Fruit fly (Drosophila melanogaster) whole organism, embryonic: Measurements from ENCODE around the gene Syx5.
A peak's percentile ranks its signal among the peaks of the same experiment; 100 is the strongest.

Experiments
- Abd-B ChIP-seq: fragments of 200-800 bp; sonication (Bioruptor generic); optimal IDR thresholded peaks from 2 replicates; lab custom pipeline; 2018; ENCODE audit warnings: missing biosample characterization, mild to moderate bottlenecking, missing genetic modification characterization, moderate library complexity
- Adf1 ChIP-seq: fragments of 200-800 bp; sonication (Bioruptor generic); IDR thresholded peaks from 2 replicates; pipeline ENCODE4 v1.3.6; 2022; ENCODE audit warnings: missing biosample characterization, missing genetic modification characterization
- Atf-2 ChIP-seq: fragments of 200-800 bp; sonication (Bioruptor generic); optimal IDR thresholded peaks from 2 replicates; lab custom pipeline; 2016; ENCODE audit warnings: missing biosample characterization, missing genetic modification characterization
- CG12071 ChIP-seq: fragments of 200-800 bp; sonication (Bioruptor generic); optimal IDR thresholded peaks from 3 replicates; lab custom pipeline; 2018; ENCODE audit warnings: missing biosample characterization, mild to moderate bottlenecking, missing genetic modification characterization
- CG15011 ChIP-seq: fragments of 200-800 bp; sonication (Bioruptor generic); optimal IDR thresholded peaks from 3 replicates; lab custom pipeline; 2018; ENCODE audit warnings: missing biosample characterization, mild to moderate bottlenecking, missing genetic modification characterization
- CG15073 ChIP-seq: fragments of 200-800 bp; sonication (Bioruptor generic); optimal IDR thresholded peaks from 2 replicates; lab custom pipeline; 2016; ENCODE audit warnings: missing biosample characterization, missing genetic modification characterization
- CG1603 ChIP-seq: fragments of 200-800 bp; sonication (Bioruptor generic); optimal IDR thresholded peaks from 2 replicates; lab custom pipeline; 2019; ENCODE audit warnings: missing biosample characterization, mild to moderate bottlenecking, missing genetic modification characterization, moderate library complexity
- CG17359 ChIP-seq: fragments of 200-800 bp; sonication (Bioruptor generic); optimal IDR thresholded peaks from 3 replicates; lab custom pipeline; 2018; ENCODE audit warnings: missing biosample characterization, mild to moderate bottlenecking, missing genetic modification characterization, moderate library complexity
- CG18619 ChIP-seq: fragments of 200-800 bp; sonication (Bioruptor generic); optimal IDR thresholded peaks from 3 replicates; lab custom pipeline; 2017; ENCODE audit warnings: missing biosample characterization, mild to moderate bottlenecking, missing genetic modification characterization
- CG2875 ChIP-seq: fragments of 200-800 bp; sonication (Bioruptor generic); optimal IDR thresholded peaks from 2 replicates; lab custom pipeline; 2017; ENCODE audit warnings: missing biosample characterization, mild to moderate bottlenecking, missing genetic modification characterization, missing genetic modification reagents
- CG42726 ChIP-seq: fragments of 200-800 bp; sonication (Bioruptor generic); IDR thresholded peaks from 2 replicates; pipeline ENCODE4 v1.3.6; 2022; ENCODE audit warnings: missing biosample characterization, missing genetic modification characterization; ENCODE audit not compliant: partially characterized antibody
- CG6813 ChIP-seq: fragments of 200-800 bp; sonication (Bioruptor generic); optimal IDR thresholded peaks from 2 replicates; lab custom pipeline; 2017; ENCODE audit warnings: missing biosample characterization, missing genetic modification characterization, mild to moderate bottlenecking, moderate library complexity, missing genetic modification reagents
- CG7786 ChIP-seq: fragments of 200-800 bp; sonication (Bioruptor generic); optimal IDR thresholded peaks from 2 replicates; lab custom pipeline; 2016; ENCODE audit warnings: missing biosample characterization, missing genetic modification characterization
- CG8290 ChIP-seq, 3 experiments: fragments of 200-800 bp; sonication (Bioruptor generic); optimal IDR thresholded peaks; 2 replicates each; lab custom pipeline; 2016 to 2019; ENCODE audit warnings: missing biosample characterization in 3 of 3, missing genetic modification characterization in 3 of 3, mild to moderate bottlenecking in 2 of 3, moderate library complexity in 1 of 3
- E2f1 ChIP-seq: fragments of 200-800 bp; sonication (Bioruptor generic); IDR thresholded peaks from 2 replicates; pipeline ENCODE4 v1.3.6; 2022; ENCODE audit warnings: missing biosample characterization, missing genetic modification characterization
- E2f2 ChIP-seq: fragments of 200-800 bp; sonication (Bioruptor generic); IDR thresholded peaks from 2 replicates; pipeline ENCODE4 v1.3.6; 2022; ENCODE audit warnings: missing biosample characterization, missing genetic modification characterization
- Ets97D ChIP-seq: fragments of 200-800 bp; sonication (Bioruptor generic); optimal IDR thresholded peaks from 3 replicates; lab custom pipeline; 2016; ENCODE audit warnings: missing biosample characterization, missing genetic modification characterization
- Fer1 ChIP-seq: fragments of 200-800 bp; sonication (Bioruptor generic); optimal IDR thresholded peaks from 2 replicates; lab custom pipeline; 2017; ENCODE audit warnings: missing biosample characterization, mild to moderate bottlenecking, missing genetic modification characterization
- Fer3 ChIP-seq: fragments of 200-800 bp; sonication (Bioruptor generic); optimal IDR thresholded peaks from 2 replicates; lab custom pipeline; 2018; ENCODE audit warnings: missing biosample characterization, mild to moderate bottlenecking, missing genetic modification characterization, moderate library complexity
- HmgD ChIP-seq: fragments of 200-800 bp; sonication (Bioruptor generic); optimal IDR thresholded peaks from 3 replicates; lab custom pipeline; 2016; ENCODE audit warnings: missing biosample characterization, missing genetic modification characterization
- Hmx ChIP-seq: fragments of 200-800 bp; sonication (Bioruptor generic); optimal IDR thresholded peaks from 2 replicates; lab custom pipeline; 2016; ENCODE audit warnings: missing biosample characterization, missing genetic modification characterization
- Hr78 ChIP-seq, 2 experiments: fragments of 200-800 bp in 1 of 2; fragments of >200 bp in 1 of 2; sonication (Bioruptor generic) in 1 of 2; optimal IDR thresholded peaks; 2 replicates each; lab custom pipeline; 2017 to 2019; ENCODE audit warnings: missing biosample characterization in 2 of 2, missing genetic modification characterization in 2 of 2, mild to moderate bottlenecking in 1 of 2, moderate library complexity in 1 of 2
- Oaz ChIP-seq: fragments of 200-800 bp; sonication (Bioruptor generic); IDR thresholded peaks from 2 replicates; pipeline ENCODE4 v1.3.6; 2022; ENCODE audit warnings: missing biosample characterization, missing genetic modification characterization
- Sox100B ChIP-seq: fragments of 200-800 bp; sonication (Bioruptor generic); optimal IDR thresholded peaks from 3 replicates; lab custom pipeline; 2018; ENCODE audit warnings: missing biosample characterization, mild to moderate bottlenecking, missing genetic modification characterization
- Sry-β ChIP-seq: fragments of 200-800 bp; sonication (Bioruptor generic); optimal IDR thresholded peaks from 2 replicates; lab custom pipeline; 2018; ENCODE audit warnings: missing biosample characterization, mild to moderate bottlenecking, missing genetic modification characterization, moderate library complexity
- ac ChIP-seq: fragments of 200-800 bp; sonication (Bioruptor generic); optimal IDR thresholded peaks from 3 replicates; lab custom pipeline; 2017; ENCODE audit warnings: missing biosample characterization, mild to moderate bottlenecking, missing genetic modification characterization
- bowl ChIP-seq: fragments of 200-800 bp; sonication (Bioruptor generic); IDR thresholded peaks from 2 replicates; pipeline ENCODE4 v1.3.6; 2022; ENCODE audit warnings: missing biosample characterization, missing genetic modification characterization
- cad ChIP-seq: fragments of >200 bp; optimal IDR thresholded peaks from 2 replicates; lab custom pipeline; 2017; ENCODE audit warnings: missing biosample characterization, missing genetic modification characterization
- cas ChIP-seq: fragments of 200-800 bp; sonication (Bioruptor generic); IDR thresholded peaks from 2 replicates; pipeline ENCODE4 v1.3.6; 2022; ENCODE audit warnings: missing biosample characterization, missing genetic modification characterization
- danr ChIP-seq: fragments of 200-800 bp; sonication (Bioruptor generic); IDR thresholded peaks from 2 replicates; pipeline ENCODE4 v1.3.6; 2022; ENCODE audit warnings: missing biosample characterization, missing genetic modification characterization
- fru ChIP-seq: fragments of >200 bp; optimal IDR thresholded peaks from 2 replicates; lab custom pipeline; 2017
- gsb-n ChIP-seq: fragments of 200-800 bp; sonication (Bioruptor generic); optimal IDR thresholded peaks from 3 replicates; lab custom pipeline; 2018; ENCODE audit warnings: missing biosample characterization, mild to moderate bottlenecking, missing genetic modification characterization
- insv ChIP-seq, 2 experiments: fragments of 200-800 bp; sonication (Bioruptor generic); optimal IDR thresholded peaks; 3 replicates each; lab custom pipeline; 2016 to 2018; ENCODE audit warnings: missing biosample characterization in 2 of 2, missing genetic modification characterization in 2 of 2
- lola ChIP-seq, 3 experiments: fragments of >200 bp in 2 of 3; fragments of 200-800 bp in 1 of 3; sonication (Bioruptor generic) in 1 of 3; optimal IDR thresholded peaks; 2 replicates each; lab custom pipeline; 2017 to 2019; ENCODE audit warnings: missing biosample characterization in 3 of 3, missing genetic modification characterization in 3 of 3, mild to moderate bottlenecking in 1 of 3, moderate library complexity in 1 of 3
- luna ChIP-seq: fragments of 200-800 bp; sonication (Bioruptor generic); optimal IDR thresholded peaks from 2 replicates; lab custom pipeline; 2016; ENCODE audit warnings: missing biosample characterization, missing genetic modification characterization
- nerfin-1 ChIP-seq: fragments of 200-800 bp; sonication (Bioruptor generic); optimal IDR thresholded peaks from 3 replicates; lab custom pipeline; 2019; ENCODE audit warnings: missing biosample characterization, mild to moderate bottlenecking, missing genetic modification characterization, moderate library complexity
- nom ChIP-seq: fragments of 200-800 bp; sonication (Bioruptor generic); optimal IDR thresholded peaks from 2 replicates; lab custom pipeline; 2017; ENCODE audit warnings: missing biosample characterization, missing genetic modification characterization, mild to moderate bottlenecking, moderate library complexity, missing genetic modification reagents
- pan ChIP-seq, 4 experiments: fragments of >200 bp in 3 of 4; fragments of 200-800 bp in 1 of 4; sonication (Bioruptor generic) in 1 of 4; optimal IDR thresholded peaks in 3 of 4; IDR thresholded peaks in 1 of 4; 2 replicates each; pipeline versions ENCODE4 v1.3.6 to Lab custom; 2017 to 2022; ENCODE audit warnings: missing biosample characterization in 2 of 4, missing genetic modification characterization in 2 of 4, mixed read lengths in 1 of 4
- pho ChIP-seq: fragments of 200-800 bp; sonication (Bioruptor generic); optimal IDR thresholded peaks from 2 replicates; lab custom pipeline; 2016; ENCODE audit warnings: missing biosample characterization, missing genetic modification characterization
- shn ChIP-seq: fragments of 200-800 bp; sonication (Bioruptor generic); optimal IDR thresholded peaks from 3 replicates; lab custom pipeline; 2016; ENCODE audit warnings: missing biosample characterization, missing genetic modification characterization
- sob ChIP-seq: fragments of 200-800 bp; sonication (Bioruptor generic); IDR thresholded peaks from 2 replicates; pipeline ENCODE4 v1.3.6; 2022; ENCODE audit warnings: missing biosample characterization, missing genetic modification characterization
- stc ChIP-seq: fragments of 200-800 bp; sonication (Bioruptor generic); IDR thresholded peaks from 2 replicates; pipeline ENCODE4 v1.3.6; 2022; ENCODE audit warnings: missing biosample characterization, missing genetic modification characterization
- stwl ChIP-seq: fragments of 200-800 bp; sonication (Bioruptor generic); optimal IDR thresholded peaks from 3 replicates; lab custom pipeline; 2018; ENCODE audit warnings: missing biosample characterization, mild to moderate bottlenecking, missing genetic modification characterization, moderate library complexity
- tin ChIP-seq: fragments of 200-800 bp; sonication (Bioruptor generic); optimal IDR thresholded peaks from 3 replicates; lab custom pipeline; 2016; ENCODE audit warnings: missing biosample characterization, missing genetic modification characterization
- ttk ChIP-seq: fragments of 200-800 bp; sonication (Bioruptor generic); IDR thresholded peaks from 2 replicates; pipeline ENCODE4 v2.1.2; 2022; ENCODE audit warnings: missing biosample characterization, missing genetic modification characterization
- wor ChIP-seq: fragments of 200-800 bp; sonication (Bioruptor generic); IDR thresholded peaks from 2 replicates; pipeline ENCODE4 v1.3.6; 2022; ENCODE audit warnings: missing biosample characterization, missing genetic modification characterization
- z ChIP-seq: fragments of 200-800 bp; sonication (Bioruptor generic); IDR thresholded peaks from 3 replicates; pipeline ENCODE4 v1.3.6; 2022; ENCODE audit warnings: missing biosample characterization, missing genetic modification characterization

Gene Syx5

DNA sequence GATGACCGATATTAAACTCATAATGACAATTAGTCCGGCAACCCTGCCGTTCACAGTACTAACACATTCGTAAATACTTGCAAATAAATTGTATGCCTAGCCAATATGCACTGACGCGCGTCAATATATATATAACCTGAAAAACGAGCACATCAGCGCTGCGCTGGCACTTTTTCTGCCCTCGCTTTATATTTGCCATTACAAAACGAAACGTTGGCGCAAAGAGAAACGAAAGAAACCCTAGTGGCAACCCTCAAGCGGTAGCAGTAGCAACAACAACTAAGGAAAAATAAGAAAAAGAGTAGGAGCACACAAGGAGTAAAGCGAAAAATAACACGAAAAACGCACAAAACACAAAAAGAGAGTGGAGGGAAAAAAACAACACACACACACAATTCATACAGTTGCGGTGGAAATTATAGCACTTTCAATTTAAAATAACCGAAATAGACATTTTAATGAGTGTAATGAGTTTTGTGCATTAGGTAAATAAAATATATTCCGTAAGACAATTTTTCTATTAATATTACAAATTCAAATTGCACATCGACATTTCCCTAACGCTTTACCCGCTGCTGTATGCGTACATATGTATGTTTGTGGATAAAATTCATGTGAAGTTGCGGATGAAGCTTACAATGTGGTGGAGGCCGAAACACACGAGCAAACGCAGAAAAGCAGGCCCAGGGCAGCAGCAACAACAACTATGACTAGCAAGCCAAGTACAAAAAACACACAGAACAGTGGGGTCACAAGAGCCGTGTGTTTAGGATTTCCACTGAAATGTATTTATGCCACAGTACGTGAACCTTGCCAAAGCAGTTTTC lies 43.8 kb downstream of the Syx5 start (continued):
- TF ChIP-seq lola (GFP tag; optimal IDR thresholded peaks at IDR 0.05; lab: Kevin White, UChicago): peak in 1 of 3 experiments; percentile 98
- TF ChIP-seq E2f1 (GFP tag; lab: Robert Waterston, UW): peak; percentile 99
- peak; percentile 84 for TF ChIP-seq z (GFP tag; lab: Robert Waterston, UW)
- peak; percentile 99 for TF ChIP-seq sob (GFP tag; lab: Robert Waterston, UW)
- peak; percentile 99 for TF ChIP-seq CG18619 (GFP tag; lab: Kevin White, UChicago)
- peak; percentile 56 to 83 for TF ChIP-seq insv (GFP tag; optimal IDR thresholded peaks at IDR 0.05; lab: Kevin White, UChicago)
- peak; percentile 91 for TF ChIP-seq E2f2
- TF ChIP-seq Fer1 (GFP tag; lab: Kevin White, UChicago): peak; percentile 100
- peak; percentile 98 for TF ChIP-seq nerfin-1
- TF ChIP-seq CG2875 (GFP tag; lab: Kevin White, UChicago): peak; percentile 99
- peak; percentile 99 for TF ChIP-seq CG17359 (tag; lab: Kevin White, UChicago)
- TF ChIP-seq CG15073 (GFP tag; lab: Kevin White, UChicago): peak; percentile 87
- TF ChIP-seq CG12071: peak; percentile 99
- TF ChIP-seq CG42726 (GFP tag; lab: Robert Waterston, UW): no peak; the same call in 1 of the 2 replicates
- peak; percentile 99 for TF ChIP-seq CG1603 (tag; lab: Kevin White, UChicago)
- peak; percentile 98 for TF ChIP-seq bowl
- TF ChIP-seq ac (GFP tag; lab: Kevin White, UChicago): peak; percentile 96
- TF ChIP-seq fru (lab: Kevin White, UChicago): no peak
- TF ChIP-seq Sox100B (GFP tag; lab: Kevin White, UChicago): peak; percentile 99
- peak; percentile 97 for TF ChIP-seq Hmx (GFP tag; lab: Kevin White, UChicago)
- TF ChIP-seq CG8290 (GFP tag; optimal IDR thresholded peaks at IDR 0.05; lab: Kevin White, UChicago): peak; percentile 98
- TF ChIP-seq CG8290 (tag; optimal IDR thresholded peaks at IDR 0.05; lab: Kevin White, UChicago): peak; percentile 95 to 99
- TF ChIP-seq Adf1 (GFP tag; lab: Robert Waterston, UW): peak; percentile 90
- TF ChIP-seq Atf-2 (GFP tag; lab: Kevin White, UChicago): peak; percentile 98
- peak; percentile 27 for TF ChIP-seq stwl (tag; lab: Kevin White, UChicago)
- TF ChIP-seq pan (optimal IDR thresholded peaks at IDR 0.05; lab: Kevin White, UChicago): no peak
- TF ChIP-seq pan (GFP tag; optimal IDR thresholded peaks at IDR 0.05 in 1 of 2, IDR thresholded peaks at IDR 0.05 in 1 of 2): peak in 1 of 2 experiments; percentile 99
- peak in 1 of 2 experiments; percentile 96 for TF ChIP-seq Hr78 (GFP tag; optimal IDR thresholded peaks at IDR 0.05; lab: Kevin White, UChicago)
- TF ChIP-seq cas (GFP tag; lab: Robert Waterston, UW): peak; percentile 98
- TF ChIP-seq Sry-β (GFP tag; lab: Kevin White, UChicago): peak; percentile 71
- peak; percentile 99 for TF ChIP-seq stc
- TF ChIP-seq ttk (GFP tag; lab: Robert Waterston, UW): peak; percentile 98
- TF ChIP-seq tin: peak; percentile 99
- peak; percentile 99 for TF ChIP-seq nom (GFP tag; lab: Kevin White, UChicago)
- TF ChIP-seq Oaz (GFP tag; lab: Robert Waterston, UW): peak; percentile 99
- peak; percentile 99 for TF ChIP-seq CG6813 (GFP tag; lab: Kevin White, UChicago)
- peak; percentile 98 for TF ChIP-seq wor
- peak; percentile 97 for TF ChIP-seq CG7786 (GFP tag; lab: Kevin White, UChicago)
- peak; percentile 91 for TF ChIP-seq HmgD (GFP tag; lab: Kevin White, UChicago)
- TF ChIP-seq pho (GFP tag; lab: Kevin White, UChicago): peak; percentile 98
- peak; percentile 98 for TF ChIP-seq Abd-B (GFP tag; lab: Kevin White, UChicago)
- peak; percentile 94 for TF ChIP-seq Ets97D (GFP tag; lab: Kevin White, UChicago)
- peak; percentile 90 for TF ChIP-seq luna (GFP tag; lab: Kevin White, UChicago)
- peak; percentile 99 for TF ChIP-seq Fer3 (tag; lab: Kevin White, UChicago)
- peak; percentile 99 for TF ChIP-seq gsb-n
- peak; percentile 88 for TF ChIP-seq shn (GFP tag; lab: Kevin White, UChicago)
- peak; percentile 99 for TF ChIP-seq CG15011
- TF ChIP-seq danr (GFP tag; lab: Robert Waterston, UW): peak; percentile 98
- TF ChIP-seq cad (GFP tag; lab: Kevin White, UChicago): no peak
